Worm (Caenorhabditis elegans) whole organism, late embryonic: Measurements from ENCODE around the gene K06G5.3.

Source experiments
- ceh-14 ChIP-seq: sonication (generic microtip); optimal IDR thresholded peaks from 2 replicates; lab custom pipeline; 2016; ENCODE audit warnings: missing genotype, missing genetic modification characterization, missing compliant biosample characterization
- ceh-48 ChIP-seq: sonication (generic microtip); optimal IDR thresholded peaks from 2 replicates; lab custom pipeline; 2016; ENCODE audit warnings: missing genetic modification characterization, inconsistent platforms, missing compliant biosample characterization
- madf-2 ChIP-seq: sonication (generic microtip); optimal IDR thresholded peaks from 2 replicates; lab custom pipeline; 2017; ENCODE audit warnings: missing genetic modification characterization, missing compliant biosample characterization
- nfya-1 ChIP-seq: sonication (generic microtip); optimal IDR thresholded peaks from 2 replicates; lab custom pipeline; 2017; ENCODE audit warnings: missing genetic modification characterization, mild to moderate bottlenecking, missing compliant biosample characterization, antibody characterized with exemption, moderate library complexity
- nhr-11 ChIP-seq: fragments of 150-350 bp; optimal IDR thresholded peaks from 2 replicates; lab custom pipeline; 2014; ENCODE audit warnings: missing biosample characterization, missing genetic modification characterization
- odd-2 ChIP-seq: sonication (generic microtip); optimal IDR thresholded peaks from 2 replicates; lab custom pipeline; 2017; ENCODE audit warnings: antibody characterized with exemption, mild to moderate bottlenecking, missing genetic modification characterization, missing compliant biosample characterization
- ref-2 ChIP-seq: sonication (generic microtip); optimal IDR thresholded peaks from 2 replicates; lab custom pipeline; 2016; ENCODE audit warnings: missing genetic modification characterization, missing compliant biosample characterization
- sox-4 ChIP-seq: sonication (generic microtip); optimal IDR thresholded peaks from 2 replicates; lab custom pipeline; 2017; ENCODE audit warnings: mild to moderate bottlenecking, missing genetic modification characterization, inconsistent platforms, missing compliant biosample characterization

DNA sequence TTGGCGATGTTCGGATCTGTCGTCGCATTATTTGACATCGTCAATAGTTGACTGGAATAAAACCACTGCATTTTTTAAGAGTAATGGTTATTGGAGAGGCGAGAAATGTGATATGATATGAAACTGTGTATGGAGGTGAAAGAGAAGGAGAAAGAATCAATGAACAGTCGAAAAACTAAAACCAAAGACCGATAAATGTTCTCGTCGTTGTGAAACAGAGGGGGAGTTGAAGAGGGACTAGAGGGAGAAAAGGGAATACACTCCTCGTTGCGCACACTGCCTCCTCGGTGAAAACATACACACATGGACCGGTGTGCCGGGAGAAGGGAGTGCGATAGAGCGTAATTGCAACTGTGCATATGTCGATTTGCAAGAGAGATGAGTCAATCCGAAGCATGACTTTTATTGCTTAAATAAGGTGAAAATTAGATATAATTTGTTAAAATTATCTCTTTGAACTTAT lies 53.5 kb downstream of the K06G5.3 start, which contains the start of gene sym-4:
- TF ChIP-seq madf-2 (tag; lab: Kevin White, UChicago) (no peak), ceh-48 (tag; lab: Kevin White, UChicago) (peak; percentile 34), odd-2 (no peak), ceh-14 (tag; lab: Kevin White, UChicago) (no peak), nhr-11 (tag; lab: Kevin White, UChicago) (no peak), nfya-1 (tag; lab: Kevin White, UChicago) (peak; percentile 77), sox-4 (tag; lab: Kevin White, UChicago) (no peak), ref-2 (peak; percentile 59)
